Worm (Caenorhabditis elegans): ENCODE results near the gene ZK643.5.
A peak's percentile ranks its signal among the peaks of the same experiment; 100 is the strongest.

The ZK643.5 gene

ce11 chrIII:8919784-8920183 lies 36.2 kb downstream of the ZK643.5 start, which contains the start of gene ZK637.15:
Gene ZK637.15 (plus strand): TSS chrIII:8920084.
- no peak for TF ChIP-seq zag-1 (tag; optimal IDR thresholded peaks at IDR 0.05)
- TF ChIP-seq fos-1 (tag; optimal IDR thresholded peaks at IDR 0.05) = no peak
- no peak for TF ChIP-seq nhr-28 (tag; optimal IDR thresholded peaks at IDR 0.05)
- no peak for TF ChIP-seq egl-5 (tag; optimal IDR thresholded peaks at IDR 0.05)
- no peak for TF ChIP-seq fkh-2 (tag; optimal IDR thresholded peaks at IDR 0.05)
- TF ChIP-seq lin-15B (tag; optimal IDR thresholded peaks at IDR 0.05) = no peak
- TF ChIP-seq lsy-12 (tag; optimal IDR thresholded peaks at IDR 0.05) = no peak
- TF ChIP-seq ceh-28 (tag; optimal IDR thresholded peaks at IDR 0.05) = no peak
- no peak for TF ChIP-seq aly-2 (tag; optimal IDR thresholded peaks at IDR 0.05)
- no peak for TF ChIP-seq unc-62 (GFP tag; optimal IDR thresholded peaks at IDR 0.05)
- no peak for TF ChIP-seq snpc-4 (tag; optimal IDR thresholded peaks at IDR 0.05)
- TF ChIP-seq pqm-1 (tag; optimal IDR thresholded peaks at IDR 0.05) = no peak
- no peak for TF ChIP-seq sea-2 (GFP tag; optimal IDR thresholded peaks at IDR 0.05)
- TF ChIP-seq eor-1 (tag; optimal IDR thresholded peaks at IDR 0.05) = no peak
- TF ChIP-seq ceh-9 (tag; optimal IDR thresholded peaks at IDR 0.05) = no peak

ce11 chrIII:8917879-8918381 lies 38.1 kb downstream of the ZK643.5 start, which contains the start of gene cdc-25.3:
Gene cdc-25.3 (minus strand): TSS chrIII:8917929.
- no peak for TF ChIP-seq nhr-237 (tag; optimal IDR thresholded peaks at IDR 0.05)
- no peak for TF ChIP-seq daf-12 (tag; optimal IDR thresholded peaks at IDR 0.05)
- TF ChIP-seq lin-15B (tag; optimal IDR thresholded peaks at IDR 0.05) = no peak
- TF ChIP-seq hmg-11 (tag; optimal IDR thresholded peaks at IDR 0.05) = no peak
- no peak for TF ChIP-seq lin-39 (tag; optimal IDR thresholded peaks at IDR 0.05)
- TF ChIP-seq nhr-43 (tag; optimal IDR thresholded peaks at IDR 0.05; ENCODE audit: poor library complexity, severe bottlenecking) = no peak
- no peak for TF ChIP-seq tbx-2 (tag; optimal IDR thresholded peaks at IDR 0.05)
- TF ChIP-seq elt-3 (tag; optimal IDR thresholded peaks at IDR 0.05) = no peak
- no peak for TF ChIP-seq fkh-10 (GFP tag; optimal IDR thresholded peaks at IDR 0.05)
- TF ChIP-seq ama-1 (optimal IDR thresholded peaks at IDR 0.05) = no peak
- no peak for TF ChIP-seq unc-39 (tag; optimal IDR thresholded peaks at IDR 0.05)
- no peak for TF ChIP-seq unc-62 (GFP tag; optimal IDR thresholded peaks at IDR 0.05)
- TF ChIP-seq ceh-16 (tag; optimal IDR thresholded peaks at IDR 0.05) = no peak
- TF ChIP-seq fos-1 (tag; optimal IDR thresholded peaks at IDR 0.05) = no peak
- TF ChIP-seq nhr-25 (tag; optimal IDR thresholded peaks at IDR 0.05) = no peak
- no peak for TF ChIP-seq egl-5 (tag; optimal IDR thresholded peaks at IDR 0.05)
- no peak for TF ChIP-seq ceh-9 (tag; optimal IDR thresholded peaks at IDR 0.05)
- no peak for TF ChIP-seq mdl-1 (tag; optimal IDR thresholded peaks at IDR 0.05)
- no peak for TF ChIP-seq snpc-4 (tag; optimal IDR thresholded peaks at IDR 0.05)

ce11 chrIII:8913469-8913868 lies 42.5 kb downstream of the ZK643.5 start, which contains the start of gene trxr-2:
Gene trxr-2 (plus strand): TSS chrIII:8913769.
- TF ChIP-seq fkh-2 (tag; optimal IDR thresholded peaks at IDR 0.05) (no peak), egl-27 (tag; optimal IDR thresholded peaks at IDR 0.05) (no peak), nhr-23 (tag; optimal IDR thresholded peaks at IDR 0.05) (no peak), nfya-1 (tag; optimal IDR thresholded peaks at IDR 0.05; ENCODE audit: insufficient read depth) (no peak), pha-4 (tag; optimal IDR thresholded peaks at IDR 0.05) (no peak), nhr-28 (tag; optimal IDR thresholded peaks at IDR 0.05) (no peak), tbx-2 (tag; optimal IDR thresholded peaks at IDR 0.05) (no peak), nhr-77 (tag; optimal IDR thresholded peaks at IDR 0.05) (no peak), nhr-25 (tag; optimal IDR thresholded peaks at IDR 0.05) (no peak), aly-2 (tag; optimal IDR thresholded peaks at IDR 0.05) (no peak), nhr-76 (tag; optimal IDR thresholded peaks at IDR 0.05) (no peak), ceh-28 (tag; optimal IDR thresholded peaks at IDR 0.05) (no peak), lin-15B (tag; optimal IDR thresholded peaks at IDR 0.05) (no peak), ceh-9 (tag; optimal IDR thresholded peaks at IDR 0.05) (no peak), sea-2 (GFP tag; optimal IDR thresholded peaks at IDR 0.05) (no peak), R02D3.7 (tag; optimal IDR thresholded peaks at IDR 0.05) (no peak), hmg-11 (tag; optimal IDR thresholded peaks at IDR 0.05) (no peak), jun-1 (tag; optimal IDR thresholded peaks at IDR 0.05) (no peak)

- TF ChIP-seq ama-1 (optimal IDR thresholded peaks at IDR 0.05) (peak; percentile 7), ztf-11 (tag; optimal IDR thresholded peaks at IDR 0.05) (no peak), lsy-12 (tag; optimal IDR thresholded peaks at IDR 0.05) (no peak)
These were observed 44.3 kb downstream of the ZK643.5 start, which contains the start of gene tpk-1 for ce11 chrIII:8911598-8912194. Gene tpk-1 (plus strand): TSS chrIII:8912144.

All from whole organism, L3 larva.